Worm (Caenorhabditis elegans): Measurements from ENCODE around the gene lgc-25.
"Not testable (repeated sequence)": the region's sequence is repeated elsewhere in the genome, so short reads cannot be mapped to it uniquely, and the experiment has no call there.

Gene lgc-25

DNA sequence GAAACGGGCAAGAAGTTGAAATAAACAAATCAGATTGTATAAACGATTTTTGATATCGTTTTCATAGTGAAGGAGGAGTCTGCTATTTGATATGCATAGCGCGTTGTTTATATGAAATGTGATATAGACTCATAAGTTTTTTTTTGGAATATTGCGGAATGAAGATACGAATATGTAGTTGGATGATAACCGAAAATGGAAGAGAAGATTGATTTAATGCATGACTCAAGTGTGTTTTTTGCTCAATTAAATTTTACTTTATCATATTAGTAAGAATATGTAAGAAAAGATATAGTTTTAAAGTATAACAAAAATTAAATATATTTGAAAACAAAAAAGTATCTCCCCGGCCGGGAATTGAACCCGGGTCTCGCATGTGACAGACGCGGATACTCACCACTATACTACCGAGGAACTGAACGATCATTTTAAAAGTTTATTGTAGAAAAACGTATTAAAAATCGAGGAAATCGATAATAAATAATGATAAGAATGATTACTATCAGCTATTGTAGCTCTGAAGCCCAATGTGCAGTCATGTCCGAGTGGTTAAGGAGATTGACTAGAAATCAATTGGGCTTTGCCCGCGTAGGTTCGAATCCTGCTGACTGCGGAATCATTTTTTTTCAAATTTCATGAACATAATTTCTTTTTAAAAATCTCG, at the start of gene lgc-25 (continued):
- 0 out of 2 replicates have a peak, but pooled peaks have one; percentile 36 for TF ChIP-seq cebp-1 (GFP tag; IDR thresholded peaks at IDR 0.05)
- TF ChIP-seq cebp-1 (tag; optimal IDR thresholded peaks at IDR 0.05) = no peak
- TF ChIP-seq B0035.1 (tag; optimal IDR thresholded peaks at IDR 0.05) = peak; percentile 63
- TF ChIP-seq lin-26 (GFP tag; IDR thresholded peaks at IDR 0.05) = peak; percentile 84
- peak; percentile 44 for TF ChIP-seq hrde-1 (tag; optimal IDR thresholded peaks at IDR 0.05; ENCODE audit: borderline replicate concordance)
- TF ChIP-seq dpl-1 (GFP tag; optimal IDR thresholded peaks at IDR 0.05) = no peak
- TF ChIP-seq unc-130 (GFP tag; optimal IDR thresholded peaks at IDR 0.05) = peak; percentile 30
- peak; percentile 83 for TF ChIP-seq him-1 (tag; optimal IDR thresholded peaks at IDR 0.05)
- TF ChIP-seq ztf-26 (tag; optimal IDR thresholded peaks at IDR 0.05) = peak; percentile 58
- TF ChIP-seq atf-7 (tag; optimal IDR thresholded peaks at IDR 0.05) = peak; percentile 21
- no peak for TF ChIP-seq Y53F4B.3 (GFP tag; IDR thresholded peaks at IDR 0.05)
- peak; percentile 74 for TF ChIP-seq snpc-1.1 (tag; optimal IDR thresholded peaks at IDR 0.05; ENCODE audit: insufficient read depth)
- TF ChIP-seq madf-10 (tag; optimal IDR thresholded peaks at IDR 0.05) = peak; percentile 55

DNA sequence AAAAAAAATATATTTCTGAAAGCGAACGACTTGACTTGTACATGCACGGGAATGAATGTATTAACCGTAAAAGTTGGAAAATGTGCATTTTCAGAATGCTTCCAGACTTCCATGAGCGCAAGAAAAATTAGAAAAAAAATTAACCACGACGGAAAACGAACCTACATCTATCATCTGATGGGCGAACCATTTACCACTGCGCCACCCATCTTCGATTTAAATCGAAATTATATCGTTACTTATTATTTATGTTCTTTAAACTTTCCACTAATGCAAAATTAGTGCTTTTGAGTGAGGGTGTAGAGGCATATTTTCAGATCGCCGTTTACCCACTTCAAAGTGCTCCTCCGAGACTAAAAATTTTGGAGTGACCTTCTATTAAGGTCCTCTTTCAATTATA, 49.6 kb upstream of the lgc-25 start:
- TF ChIP-seq him-1 (tag; optimal IDR thresholded peaks at IDR 0.05) (peak; percentile 12), rpc-1 (optimal IDR thresholded peaks at IDR 0.05) (peak; percentile 49), rpc-1 (tag; optimal IDR thresholded peaks at IDR 0.05) (peak; percentile 69), lin-26 (GFP tag; IDR thresholded peaks at IDR 0.05) (peak; percentile 72), tbp1 (GFP tag; optimal IDR thresholded peaks at IDR 0.05) (peak; percentile 85), B0261.1 (tag; optimal IDR thresholded peaks at IDR 0.05) (peak; percentile 60), die-1 (tag; optimal IDR thresholded peaks at IDR 0.05) (peak; percentile 52), hmg-1.2 (GFP tag; IDR thresholded peaks at IDR 0.05) (peak; percentile 29; the same call in 1 of the 2 replicates), snpc-4 (tag; optimal IDR thresholded peaks at IDR 0.05) (peak in 1 of 4 experiments; percentile 33), D2030.7 (GFP tag; IDR thresholded peaks at IDR 0.05) (peak; percentile 50; the same call in 1 of the 2 replicates)
- not testable (repeated sequence) for TF ChIP-seq snpc-4 (GFP tag; optimal IDR thresholded peaks at IDR 0.05)

DNA sequence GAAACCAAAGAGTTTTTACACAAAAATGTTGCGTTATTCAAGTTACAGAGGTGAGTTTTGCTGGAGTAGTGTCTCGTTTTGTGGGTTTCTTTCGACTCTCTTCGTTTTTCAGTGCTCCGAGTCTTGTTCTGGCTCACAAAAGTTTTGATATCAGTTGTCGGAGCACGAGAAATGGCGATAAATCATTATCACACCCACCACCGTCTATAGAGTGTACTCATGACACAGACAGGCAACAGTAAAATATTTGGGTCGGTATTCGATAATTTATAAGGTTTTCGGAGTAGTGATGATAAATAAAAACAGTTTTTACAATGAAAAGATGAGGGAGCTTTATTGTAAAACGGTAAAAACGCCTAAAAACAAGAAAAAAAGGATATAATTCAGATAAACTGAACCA, 46.4 kb upstream of the lgc-25 start, which contains the start of gene ceh-37:
Gene ceh-37, minus strand, starts transcription at position 59 of the 400 bp plus-strand sequence.
- TF ChIP-seq nhr-80 (tag; optimal IDR thresholded peaks at IDR 0.05) (peak; percentile 73), ZK185.1 (tag; optimal IDR thresholded peaks at IDR 0.05; ENCODE audit: poor library complexity, severe bottlenecking) (no peak), mes-4 (tag; optimal IDR thresholded peaks at IDR 0.05) (no peak), hmg-1.2 (GFP tag; IDR thresholded peaks at IDR 0.05) (no peak), ets-4 (GFP tag; optimal IDR thresholded peaks at IDR 0.05) (peak; percentile 24)

DNA sequence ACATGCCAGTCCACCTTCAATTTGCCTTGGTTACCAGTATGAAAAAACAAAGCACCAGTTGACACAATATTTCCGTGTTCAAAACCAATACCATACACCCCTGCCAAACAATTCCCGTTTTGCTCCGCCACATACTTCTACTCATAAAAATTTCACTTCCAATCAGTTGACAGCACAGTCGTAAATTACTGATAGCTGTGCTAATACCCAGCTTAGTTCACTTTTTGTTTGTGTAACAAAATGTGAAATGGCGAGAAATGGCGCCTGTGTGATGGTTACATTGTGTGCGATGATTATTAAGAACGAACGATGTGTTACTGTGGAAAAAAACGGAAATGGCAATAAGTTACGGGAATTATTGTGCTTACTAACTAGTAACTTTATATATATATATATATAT, 44.8 kb upstream of the lgc-25 start:
- peak; percentile 66 for TF ChIP-seq nhr-80 (tag; optimal IDR thresholded peaks at IDR 0.05)
- no peak for TF ChIP-seq sea-2 (GFP tag; IDR thresholded peaks at IDR 0.05)
- TF ChIP-seq nhr-90 (tag; optimal IDR thresholded peaks at IDR 0.05) = no peak

DNA sequence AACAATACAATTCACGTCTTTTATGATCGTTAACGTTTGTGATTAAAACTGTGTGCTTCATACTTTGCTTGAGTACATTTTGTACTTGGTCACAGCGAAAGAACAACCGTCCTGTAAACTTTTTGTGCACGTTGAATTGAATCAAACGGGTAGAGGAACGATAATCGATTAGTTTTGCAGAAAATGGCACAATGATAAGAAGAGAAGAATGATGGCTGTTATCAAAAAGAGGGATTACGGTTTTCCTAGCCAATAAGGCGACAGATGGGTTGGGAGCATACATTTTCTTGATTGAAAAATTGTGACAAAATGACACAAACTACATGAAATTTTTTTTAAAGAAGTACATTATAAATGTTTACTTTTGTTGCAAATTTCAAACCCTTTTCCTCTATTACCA, 32.7 kb upstream of the lgc-25 start:
- TF ChIP-seq T07F8.4 (tag; optimal IDR thresholded peaks at IDR 0.05) (no peak), nhr-80 (tag; optimal IDR thresholded peaks at IDR 0.05) (peak; percentile 58)

DNA sequence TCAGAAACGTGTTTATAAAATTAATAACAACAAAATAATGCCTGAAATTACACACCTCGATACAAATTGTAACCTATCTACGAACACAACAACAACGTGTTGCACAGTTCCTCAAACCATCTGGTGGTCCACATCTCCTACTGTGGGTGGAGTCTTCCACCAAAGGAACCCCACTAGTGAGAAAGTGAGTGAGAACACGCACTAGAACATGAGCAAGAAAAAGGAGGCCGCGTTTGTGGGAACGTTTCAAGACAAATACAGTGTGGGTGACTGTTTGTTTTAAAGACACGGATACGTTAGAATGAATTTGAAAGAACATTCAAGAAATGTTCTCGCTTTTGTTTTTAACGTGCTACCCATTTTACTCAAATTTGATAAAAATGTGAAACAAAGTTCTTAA, 24.9 kb upstream of the lgc-25 start, which contains the start of gene ceh-36:
Gene ceh-36, minus strand, starts transcription at position 101 of the 400 bp plus-strand sequence.
- TF ChIP-seq F37B4.10 (GFP tag; IDR thresholded peaks at IDR 0.05) = no peak
- TF ChIP-seq ama-1 (optimal IDR thresholded peaks at IDR 0.05) = no peak
- no peak for TF ChIP-seq ama-1 (GFP tag; optimal IDR thresholded peaks at IDR 0.05)
- no peak for TF ChIP-seq lin-35 (GFP tag; optimal IDR thresholded peaks at IDR 0.05)
- no peak for TF ChIP-seq Y95B8A.8 (GFP tag; IDR thresholded peaks at IDR 0.05)
- TF ChIP-seq madf-8 (GFP tag; conservative IDR thresholded peaks at IDR 0.05) = no peak
- no peak for TF ChIP-seq zim-3 (tag; optimal IDR thresholded peaks at IDR 0.05)
- TF ChIP-seq hsf-1 (GFP tag; IDR thresholded peaks at IDR 0.05) = no peak
- TF ChIP-seq ztf-25 (GFP tag; IDR thresholded peaks at IDR 0.05) = no peak
- no peak for TF ChIP-seq nhr-179 (tag; optimal IDR thresholded peaks at IDR 0.05)
- TF ChIP-seq hmg-1.2 (GFP tag; IDR thresholded peaks at IDR 0.05) = no peak
- TF ChIP-seq tlf-1 (GFP tag; optimal IDR thresholded peaks at IDR 0.05) = no peak
- TF ChIP-seq lin-40 (tag; optimal IDR thresholded peaks at IDR 0.05) = no peak
- TF ChIP-seq cebp-2 (GFP tag; IDR thresholded peaks at IDR 0.05) = no peak
